Fruit fly (Drosophila melanogaster): ENCODE measurements around the gene SP1029.

DNA sequence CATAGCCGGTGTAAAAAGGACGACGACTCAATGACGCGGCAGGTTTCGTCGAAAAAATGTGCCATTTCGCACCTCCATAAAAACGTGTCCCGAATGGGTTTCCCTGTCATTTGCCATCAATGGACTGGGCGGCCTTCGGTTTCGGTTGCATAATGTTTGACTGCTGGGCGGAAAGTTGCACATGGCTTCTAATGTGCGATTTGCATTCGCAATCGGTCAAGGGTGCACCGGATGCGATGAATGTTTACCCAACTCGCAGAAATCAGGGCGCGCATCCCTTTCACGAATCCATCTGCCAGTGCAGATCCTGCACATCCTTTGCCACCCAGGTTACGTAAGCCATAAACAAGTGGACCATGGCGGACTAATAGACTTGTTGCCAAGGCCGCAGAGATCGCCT is 47.6 kb upstream of the SP1029 start:
- no peak for TF ChIP-seq CG8301 (tag; optimal IDR thresholded peaks at IDR 0.05)
- no peak for TF ChIP-seq gl (tag; optimal IDR thresholded peaks at IDR 0.05)
- TF ChIP-seq CG10348 (GFP tag; IDR thresholded peaks at IDR 0.05) = no peak
- TF ChIP-seq Ets98B (GFP tag; IDR thresholded peaks at IDR 0.05) = no peak
- TF ChIP-seq Pif1B (GFP tag; optimal IDR thresholded peaks at IDR 0.05) = no peak
- TF ChIP-seq D1 (tag; optimal IDR thresholded peaks at IDR 0.05) = no peak
- no peak for TF ChIP-seq CG8159 (tag; optimal IDR thresholded peaks at IDR 0.05)
